Worm (Caenorhabditis elegans): ENCODE measurements around the gene hlh-26.

- TF ChIP-seq elt-1 (tag; optimal IDR thresholded peaks at IDR 0.05) (no peak), nhr-237 (tag; optimal IDR thresholded peaks at IDR 0.05) (no peak), mab-5 (tag; optimal IDR thresholded peaks at IDR 0.05) (no peak), lsy-2 (tag; optimal IDR thresholded peaks at IDR 0.05) (no peak), lin-39 (tag; optimal IDR thresholded peaks at IDR 0.05) (no peak), unc-62 (GFP tag; optimal IDR thresholded peaks at IDR 0.05) (no peak), unc-55 (GFP tag; optimal IDR thresholded peaks at IDR 0.05) (no peak), nhr-77 (tag; optimal IDR thresholded peaks at IDR 0.05) (no peak)
Measured at ce11 chrII:5512473-5513097, 21.0 kb downstream of the hlh-26 start.

All from whole organism, L2 larva.